Worm (Caenorhabditis elegans): Measurements from ENCODE around the gene lex-1.

Gene lex-1

ce11 chrIV:12096479-12096878, 17.2 kb downstream of the lex-1 start, which contains the start of gene mon-2:
Gene mon-2 (plus strand): TSS chrIV:12096779.
- no peak for TF ChIP-seq mep-1 (tag; optimal IDR thresholded peaks at IDR 0.05)
- TF ChIP-seq skn-1 (tag; optimal IDR thresholded peaks at IDR 0.05) = no peak
- no peak for TF ChIP-seq saeg-2 (GFP tag; IDR thresholded peaks at IDR 0.05)
- no peak for TF ChIP-seq pha-4 (GFP tag; IDR thresholded peaks at IDR 0.05)
- TF ChIP-seq pha-4 (tag; optimal IDR thresholded peaks at IDR 0.05) = no peak
- TF ChIP-seq lin-15B (tag; optimal IDR thresholded peaks at IDR 0.05) = no peak
- TF ChIP-seq hmg-1.1 (GFP tag; IDR thresholded peaks at IDR 0.05) = no peak
- no peak for TF ChIP-seq snpc-4 (tag; optimal IDR thresholded peaks at IDR 0.05)
- no peak for TF ChIP-seq gei-8 (GFP tag; optimal IDR thresholded peaks at IDR 0.05)
- no peak for TF ChIP-seq egl-43 (GFP tag; IDR thresholded peaks at IDR 0.05)
- TF ChIP-seq cey-2 (tag; optimal IDR thresholded peaks at IDR 0.05; ENCODE audit: borderline replicate concordance, insufficient read depth) = no peak
- no peak for TF ChIP-seq Y48G9A.11 (GFP tag; IDR thresholded peaks at IDR 0.05)
- TF ChIP-seq D1046.2 (GFP tag; IDR thresholded peaks at IDR 0.05) = no peak
- TF ChIP-seq nhr-6 (tag; optimal IDR thresholded peaks at IDR 0.05) = no peak

ce11 chrIV:12105558-12105957, 26.3 kb downstream of the lex-1 start, which contains the start of gene M18.3:
Gene M18.3 (plus strand): TSS chrIV:12105858.
- TF ChIP-seq nhr-42 (GFP tag; IDR thresholded peaks at IDR 0.05) (no peak), zag-1 (tag; optimal IDR thresholded peaks at IDR 0.05) (no peak), mes-2 (tag; optimal IDR thresholded peaks at IDR 0.05; ENCODE audit: poor library complexity, severe bottlenecking) (no peak), cey-2 (tag; optimal IDR thresholded peaks at IDR 0.05; ENCODE audit: borderline replicate concordance, insufficient read depth) (no peak), T26A8.4 (GFP tag; IDR thresholded peaks at IDR 0.05) (no peak), aha-1 (tag) (no peak), egl-27 (tag; optimal IDR thresholded peaks at IDR 0.05) (no peak), hlh-30 (tag; optimal IDR thresholded peaks at IDR 0.05; ENCODE audit: insufficient read depth) (no peak), zip-11 (GFP tag; IDR thresholded peaks at IDR 0.05) (no peak), pqm-1 (tag; optimal IDR thresholded peaks at IDR 0.05) (no peak), vab-7 (GFP tag; IDR thresholded peaks at IDR 0.05) (no peak), ctbp-1 (GFP tag; IDR thresholded peaks at IDR 0.05) (no peak), hif-1 (tag; optimal IDR thresholded peaks at IDR 0.05) (no peak), ceh-82 (tag; optimal IDR thresholded peaks at IDR 0.05) (no peak), arid-1 (GFP tag; conservative IDR thresholded peaks at IDR 0.05) (no peak), spr-3 (GFP tag; optimal IDR thresholded peaks at IDR 0.05) (no peak), dmd-8 (GFP tag; IDR thresholded peaks at IDR 0.05) (no peak), nhr-237 (tag; optimal IDR thresholded peaks at IDR 0.05) (no peak)

ce11 chrIV:12108984-12109657, 29.8 kb downstream of the lex-1 start:
- TF ChIP-seq daf-16 (GFP tag; optimal IDR thresholded peaks at IDR 0.05) (no peak), daf-16 (tag; optimal IDR thresholded peaks at IDR 0.05) (no peak), egl-43 (GFP tag; IDR thresholded peaks at IDR 0.05) (peak; percentile 49; the same call in 1 of the 2 replicates), gei-8 (GFP tag; optimal IDR thresholded peaks at IDR 0.05) (peak; percentile 27), tra-1 (GFP tag; IDR thresholded peaks at IDR 0.05) (0 out of 2 replicates have a peak, but pooled peaks have one; percentile 20), hlh-11 (tag; optimal IDR thresholded peaks at IDR 0.05) (peak; percentile 3), set-16 (GFP tag; IDR thresholded peaks at IDR 0.05) (peak; percentile 82)

- TF ChIP-seq R02D3.7 (tag; optimal IDR thresholded peaks at IDR 0.05) (no peak), unc-130 (GFP tag; optimal IDR thresholded peaks at IDR 0.05) (no peak), ama-1 (optimal IDR thresholded peaks at IDR 0.05) (no peak), daf-16 (GFP tag; optimal IDR thresholded peaks at IDR 0.05) (no peak), daf-16 (tag; optimal IDR thresholded peaks at IDR 0.05) (no peak), lim-7 (GFP tag; IDR thresholded peaks at IDR 0.05) (no peak), set-16 (GFP tag; IDR thresholded peaks at IDR 0.05) (no peak), tra-1 (GFP tag; IDR thresholded peaks at IDR 0.05) (0 out of 2 replicates have a peak, but pooled peaks have one; percentile 19)
These were observed 30.5 kb downstream of the lex-1 start for ce11 chrIV:12109743-12110142.
